Worm (Caenorhabditis elegans) whole organism, late embryonic: ENCODE results near the gene Y47D3A.21.
A peak's percentile ranks its signal among the peaks of the same experiment; 100 is the strongest.

Experiments
- C08G9.2 ChIP-seq: sonication (generic microtip); optimal IDR thresholded peaks from 2 replicates; lab custom pipeline; 2016; ENCODE audit warnings: mild to moderate bottlenecking, missing genetic modification characterization, moderate library complexity, missing compliant biosample characterization
- C38D4.7 ChIP-seq: fragments of 200-800 bp; sonication (Bioruptor generic); optimal IDR thresholded peaks from 2 replicates; lab custom pipeline; 2018; ENCODE audit warnings: mild to moderate bottlenecking, missing genetic modification characterization, moderate library complexity, missing compliant biosample characterization
- F13H6.1 ChIP-seq: sonication (generic microtip); optimal IDR thresholded peaks from 2 replicates; lab custom pipeline; 2016; ENCODE audit warnings: missing genetic modification characterization, missing compliant biosample characterization
- Y22D7AL.16 ChIP-seq: sonication (generic microtip); optimal IDR thresholded peaks from 2 replicates; lab custom pipeline; 2016; ENCODE audit warnings: missing genetic modification characterization, missing compliant biosample characterization
- ahr-1 ChIP-seq: sonication (generic microtip); optimal IDR thresholded peaks from 2 replicates; lab custom pipeline; 2016; ENCODE audit warnings: missing genetic modification characterization, missing compliant biosample characterization
- ceh-14 ChIP-seq: sonication (generic microtip); optimal IDR thresholded peaks from 2 replicates; lab custom pipeline; 2016; ENCODE audit warnings: missing genotype, missing genetic modification characterization, missing compliant biosample characterization
- ceh-18 ChIP-seq: sonication (generic microtip); optimal IDR thresholded peaks from 2 replicates; lab custom pipeline; 2016; ENCODE audit warnings: missing genetic modification characterization, missing compliant biosample characterization
- ceh-19 ChIP-seq: fragments of 200-800 bp; sonication (Bioruptor generic); optimal IDR thresholded peaks from 2 replicates; lab custom pipeline; 2018; ENCODE audit warnings: mild to moderate bottlenecking, missing genetic modification characterization, missing compliant biosample characterization
- ceh-2 ChIP-seq: sonication (generic microtip); optimal IDR thresholded peaks from 2 replicates; lab custom pipeline; 2016; ENCODE audit warnings: missing genotype, missing genetic modification characterization, missing compliant biosample characterization
- ceh-22 ChIP-seq: sonication (generic microtip); optimal IDR thresholded peaks from 2 replicates; lab custom pipeline; 2017; ENCODE audit warnings: missing biosample characterization, missing genetic modification characterization
- ceh-31 ChIP-seq: sonication (generic microtip); optimal IDR thresholded peaks from 2 replicates; lab custom pipeline; 2016; ENCODE audit warnings: missing genetic modification characterization, missing compliant biosample characterization
- ceh-34 ChIP-seq: sonication (generic microtip); optimal IDR thresholded peaks from 2 replicates; lab custom pipeline; 2016; ENCODE audit warnings: mild to moderate bottlenecking, missing genetic modification characterization, missing compliant biosample characterization
- ceh-45 ChIP-seq: fragments of 200-800 bp; sonication (Bioruptor generic); IDR thresholded peaks from 2 replicates; pipeline ENCODE4 v1.3.6; 2022; ENCODE audit warnings: missing genetic modification reagents, missing genetic modification characterization, missing compliant biosample characterization
- ceh-48 ChIP-seq: sonication (generic microtip); optimal IDR thresholded peaks from 2 replicates; lab custom pipeline; 2016; ENCODE audit warnings: missing genetic modification characterization, inconsistent platforms, missing compliant biosample characterization
- ceh-6 ChIP-seq: fragments of 200-800 bp; sonication (Bioruptor generic); optimal IDR thresholded peaks from 2 replicates; lab custom pipeline; 2018; ENCODE audit warnings: mild to moderate bottlenecking, missing genetic modification characterization, missing compliant biosample characterization
- che-1 ChIP-seq: sonication (generic microtip); optimal IDR thresholded peaks from 2 replicates; lab custom pipeline; 2016; ENCODE audit warnings: mild to moderate bottlenecking, missing genetic modification characterization, missing compliant biosample characterization
- dve-1 ChIP-seq: sonication (generic microtip); optimal IDR thresholded peaks from 2 replicates; lab custom pipeline; 2017; ENCODE audit warnings: antibody characterized with exemption, mild to moderate bottlenecking, missing genetic modification characterization, missing compliant biosample characterization
- elt-2 ChIP-seq: sonication (generic microtip); optimal IDR thresholded peaks from 2 replicates; lab custom pipeline; 2016; ENCODE audit warnings: missing genetic modification reagents, missing genetic modification characterization, missing compliant biosample characterization
- elt-4 ChIP-seq: sonication (generic microtip); optimal IDR thresholded peaks from 2 replicates; lab custom pipeline; 2016; ENCODE audit warnings: missing genetic modification characterization, missing compliant biosample characterization
- ets-4 ChIP-seq: sonication (generic microtip); optimal IDR thresholded peaks from 2 replicates; lab custom pipeline; 2016; ENCODE audit warnings: missing genetic modification characterization, missing compliant biosample characterization
- eyg-1 ChIP-seq: sonication (generic microtip); optimal IDR thresholded peaks from 2 replicates; lab custom pipeline; 2016; ENCODE audit warnings: missing genotype, missing genetic modification characterization, missing compliant biosample characterization
- fax-1 ChIP-seq: sonication (generic microtip); optimal IDR thresholded peaks from 2 replicates; lab custom pipeline; 2016; ENCODE audit warnings: missing genotype, missing genetic modification characterization, missing compliant biosample characterization
- fkh-6 ChIP-seq: sonication (generic microtip); optimal IDR thresholded peaks from 2 replicates; lab custom pipeline; 2016; ENCODE audit warnings: missing genetic modification characterization, missing compliant biosample characterization
- gmeb-2 ChIP-seq: sonication (generic microtip); optimal IDR thresholded peaks from 2 replicates; lab custom pipeline; 2016; ENCODE audit warnings: missing genetic modification characterization, inconsistent platforms, missing compliant biosample characterization
- hlh-13 ChIP-seq: fragments of 200-800 bp; sonication (Bioruptor generic); optimal IDR thresholded peaks from 2 replicates; lab custom pipeline; 2018; ENCODE audit warnings: mild to moderate bottlenecking, missing genetic modification characterization, missing compliant biosample characterization
- hlh-30 ChIP-seq: sonication (generic microtip); optimal IDR thresholded peaks from 2 replicates; lab custom pipeline; 2017; ENCODE audit warnings: antibody characterized with exemption, missing genetic modification characterization, missing compliant biosample characterization; ENCODE audit not compliant: insufficient read depth
- hlh-8 ChIP-seq: sonication (generic microtip); optimal IDR thresholded peaks from 2 replicates; lab custom pipeline; 2016; ENCODE audit warnings: missing genotype, missing genetic modification characterization, missing compliant biosample characterization
- lim-6 ChIP-seq: sonication (generic microtip); optimal IDR thresholded peaks from 2 replicates; lab custom pipeline; 2016; ENCODE audit warnings: missing genetic modification characterization, missing compliant biosample characterization
- lin-11 ChIP-seq: fragments of 200-800 bp; sonication (Bioruptor generic); optimal IDR thresholded peaks from 2 replicates; lab custom pipeline; 2018; ENCODE audit warnings: mild to moderate bottlenecking, missing genetic modification characterization, missing compliant biosample characterization
- madf-2 ChIP-seq: sonication (generic microtip); optimal IDR thresholded peaks from 2 replicates; lab custom pipeline; 2017; ENCODE audit warnings: missing genetic modification characterization, missing compliant biosample characterization
- mec-3 ChIP-seq: sonication (generic microtip); optimal IDR thresholded peaks from 2 replicates; lab custom pipeline; 2016; ENCODE audit warnings: borderline replicate concordance, missing genetic modification characterization, missing compliant biosample characterization
- npax-4 ChIP-seq: sonication (generic microtip); optimal IDR thresholded peaks from 2 replicates; lab custom pipeline; 2016; ENCODE audit warnings: missing genetic modification characterization, missing compliant biosample characterization
- odd-2 ChIP-seq: sonication (generic microtip); optimal IDR thresholded peaks from 2 replicates; lab custom pipeline; 2017; ENCODE audit warnings: antibody characterized with exemption, mild to moderate bottlenecking, missing genetic modification characterization, missing compliant biosample characterization
- pag-3 ChIP-seq: sonication (generic microtip); optimal IDR thresholded peaks from 2 replicates; lab custom pipeline; 2016; ENCODE audit warnings: missing compliant biosample characterization, missing genetic modification characterization, borderline replicate concordance
- pha-4 ChIP-seq: fragments of 150-350 bp; optimal IDR thresholded peaks from 2 replicates; lab custom pipeline; 2018; ENCODE audit warnings: missing biosample characterization, missing genetic modification reagents, missing genetic modification characterization
- pqm-1 ChIP-seq: sonication (generic microtip); optimal IDR thresholded peaks from 2 replicates; lab custom pipeline; 2016; ENCODE audit warnings: missing genetic modification characterization, missing compliant biosample characterization
- pros-1 ChIP-seq: fragments of 150-350 bp; optimal IDR thresholded peaks from 2 replicates; lab custom pipeline; 2014; ENCODE audit warnings: missing biosample characterization, missing genetic modification reagents, missing genetic modification characterization
- ref-2 ChIP-seq: sonication (generic microtip); optimal IDR thresholded peaks from 2 replicates; lab custom pipeline; 2016; ENCODE audit warnings: missing genetic modification characterization, missing compliant biosample characterization
- sox-4 ChIP-seq: sonication (generic microtip); optimal IDR thresholded peaks from 2 replicates; lab custom pipeline; 2017; ENCODE audit warnings: mild to moderate bottlenecking, missing genetic modification characterization, inconsistent platforms, missing compliant biosample characterization
- tbx-7 ChIP-seq: sonication (generic microtip); optimal IDR thresholded peaks from 2 replicates; lab custom pipeline; 2016; ENCODE audit warnings: missing genotype, missing genetic modification characterization, missing compliant biosample characterization
- ttx-3 ChIP-seq: sonication (generic microtip); optimal IDR thresholded peaks from 2 replicates; lab custom pipeline; 2016; ENCODE audit warnings: missing genetic modification reagents, missing genetic modification characterization, missing compliant biosample characterization
- unc-3 ChIP-seq, 2 experiments: fragments of 200-800 bp in 1 of 2; sonication (Bioruptor generic) in 1 of 2; sonication (generic microtip) in 1 of 2; conservative IDR thresholded peaks in 1 of 2; optimal IDR thresholded peaks in 1 of 2; 2 replicates each; pipeline versions ENCODE4 v1.3.6 to Lab custom; 2016 to 2022; ENCODE audit warnings: missing compliant biosample characterization in 2 of 2, missing genetic modification characterization in 2 of 2, missing genetic modification reagents in 1 of 2
- unc-55 ChIP-seq: sonication (generic microtip); optimal IDR thresholded peaks from 2 replicates; lab custom pipeline; 2017; ENCODE audit warnings: missing biosample characterization, missing genetic modification reagents, missing genetic modification characterization
- unc-86 ChIP-seq: sonication (generic microtip); optimal IDR thresholded peaks from 2 replicates; lab custom pipeline; 2016; ENCODE audit warnings: missing genetic modification characterization, missing compliant biosample characterization
- zip-5 ChIP-seq: sonication (generic microtip); optimal IDR thresholded peaks from 2 replicates; lab custom pipeline; 2016; ENCODE audit warnings: missing genetic modification characterization, missing compliant biosample characterization

Y47D3A.21 gene

DNA sequence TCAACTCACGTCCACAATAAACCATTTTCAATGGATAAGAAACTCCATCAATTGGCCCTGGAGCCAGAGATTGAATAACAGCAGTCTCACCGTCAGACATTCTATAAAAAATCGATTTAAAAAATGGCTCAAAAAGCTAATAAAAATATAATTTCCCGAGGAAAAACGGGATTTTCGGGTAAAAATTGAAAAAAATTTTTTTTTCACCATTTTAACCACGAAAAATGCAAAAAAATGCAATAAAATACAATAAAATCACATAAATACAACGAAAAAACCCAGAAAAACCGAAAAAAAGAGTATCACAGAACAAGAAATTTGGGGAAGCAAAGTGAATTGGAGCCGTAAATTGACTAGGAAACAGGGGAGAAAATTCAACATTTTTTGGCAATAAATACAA, at the start of gene Y47D3A.21:
Y47D3A.21 (minus strand) TSS at position 101 of the 400 bp plus-strand sequence.
- no peak for TF ChIP-seq ceh-48 (tag; lab: Kevin White, UChicago)
- no peak for TF ChIP-seq ceh-14 (tag; lab: Kevin White, UChicago)
- TF ChIP-seq ceh-31 (tag; lab: Kevin White, UChicago) = no peak
- TF ChIP-seq unc-3 (GFP tag; conservative IDR thresholded peaks at IDR 0.05; lab: Robert Waterston, UW) = no peak
- TF ChIP-seq unc-3 (tag; optimal IDR thresholded peaks at IDR 0.05; lab: Kevin White, UChicago) = no peak
- no peak for TF ChIP-seq ahr-1 (tag; lab: Kevin White, UChicago)
- no peak for TF ChIP-seq tbx-7 (tag; lab: Kevin White, UChicago)
- no peak for TF ChIP-seq fax-1
- TF ChIP-seq npax-4 (tag; lab: Kevin White, UChicago) = no peak
- no peak for TF ChIP-seq ets-4 (tag; lab: Kevin White, UChicago)
- TF ChIP-seq hlh-8 (tag; lab: Kevin White, UChicago) = no peak
- no peak for TF ChIP-seq C38D4.7 (GFP tag; lab: Kevin White, UChicago)
- TF ChIP-seq ceh-19 = no peak
- no peak for TF ChIP-seq ceh-2 (tag; lab: Kevin White, UChicago)
- TF ChIP-seq pha-4 (tag; lab: Kevin White, UChicago) = no peak
- TF ChIP-seq hlh-30 = no peak
- TF ChIP-seq F13H6.1 (tag; lab: Kevin White, UChicago) = no peak
- no peak for TF ChIP-seq ttx-3
- TF ChIP-seq, all 69 proteins: peak for 0

- TF ChIP-seq elt-4 = no peak
- TF ChIP-seq lim-6 = no peak
- no peak for TF ChIP-seq ceh-19
- no peak for TF ChIP-seq unc-55
- no peak for TF ChIP-seq tbx-7 (tag; lab: Kevin White, UChicago)
- no peak for TF ChIP-seq ceh-31 (tag; lab: Kevin White, UChicago)
- TF ChIP-seq lin-11 = no peak
Observed at ce11 chrIII:11324093-11324492, 45.4 kb upstream of the Y47D3A.21 start.

DNA sequence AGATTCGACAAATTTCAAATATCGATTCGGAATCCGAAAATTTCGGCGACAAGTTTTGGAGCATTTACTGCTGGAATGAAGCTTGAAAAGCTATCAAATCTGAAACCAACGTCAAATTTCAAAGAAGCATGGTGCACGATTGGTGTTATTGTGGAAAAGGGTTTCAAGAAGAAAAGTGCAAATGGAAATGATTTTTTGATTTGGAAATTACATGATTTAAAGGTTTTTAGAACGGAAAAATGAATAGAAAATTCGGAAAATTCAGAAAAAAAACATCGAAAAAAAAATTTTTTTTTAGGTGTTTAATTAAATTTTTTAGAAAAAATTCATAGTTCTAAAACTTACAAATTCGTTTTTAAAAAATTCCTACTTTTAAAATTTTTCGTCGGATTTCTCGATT, 39.4 kb upstream of the Y47D3A.21 start, which contains the start of gene teg-1:
teg-1 (minus strand) TSS at position 101 of the 400 bp plus-strand sequence.
- no peak for TF ChIP-seq unc-86
- no peak for TF ChIP-seq sox-4
- no peak for TF ChIP-seq gmeb-2 (tag; lab: Kevin White, UChicago)
- TF ChIP-seq pros-1 (tag; lab: Kevin White, UChicago) = no peak
- no peak for TF ChIP-seq ceh-19
- no peak for TF ChIP-seq ceh-45 (GFP tag; lab: Robert Waterston, UW)
- TF ChIP-seq ceh-34 = no peak
- TF ChIP-seq che-1 (tag; lab: Kevin White, UChicago) = no peak
- no peak for TF ChIP-seq pqm-1 (tag; lab: Kevin White, UChicago)
- no peak for TF ChIP-seq ref-2 (tag; lab: Kevin White, UChicago)
- no peak for TF ChIP-seq pag-3
- TF ChIP-seq zip-5 (tag; lab: Kevin White, UChicago) = no peak
- TF ChIP-seq eyg-1 = no peak
- TF ChIP-seq madf-2 (tag; lab: Kevin White, UChicago) = no peak
- no peak for TF ChIP-seq unc-3 (GFP tag; conservative IDR thresholded peaks at IDR 0.05; lab: Robert Waterston, UW)
- no peak for TF ChIP-seq unc-3 (tag; optimal IDR thresholded peaks at IDR 0.05; lab: Kevin White, UChicago)
- no peak for TF ChIP-seq odd-2
- no peak for TF ChIP-seq Y22D7AL.16 (tag; lab: Kevin White, UChicago)

DNA sequence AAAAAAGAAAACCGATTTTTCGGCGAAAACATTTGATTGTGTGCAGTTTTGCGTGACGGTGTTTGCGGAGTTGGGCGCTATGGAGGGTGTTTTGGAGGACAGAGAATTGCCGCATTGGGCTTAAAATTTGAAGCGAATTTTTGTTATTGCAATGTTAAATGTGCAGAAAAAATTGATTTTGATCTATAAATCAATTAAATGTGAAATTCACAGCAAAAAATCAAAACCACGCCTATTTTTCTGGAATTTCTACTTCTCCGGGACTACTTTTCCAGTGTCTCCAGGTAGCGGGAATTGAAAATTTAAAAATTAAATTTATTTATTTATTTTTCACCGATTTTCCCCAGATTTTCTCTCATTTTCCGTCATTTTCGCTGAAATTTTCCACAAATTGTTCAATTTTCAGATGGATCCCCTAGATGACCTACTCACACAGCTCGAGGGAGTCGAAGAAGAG, 38.5 kb upstream of the Y47D3A.21 start, which contains the start of gene mcm-10:
mcm-10 (plus strand) TSS at position 407 of the 457 bp plus-strand sequence.
- TF ChIP-seq fax-1 = peak; percentile 90
- TF ChIP-seq ceh-34 = peak; percentile 78
- no peak for TF ChIP-seq ceh-22
- peak; percentile 95 for TF ChIP-seq C08G9.2
- peak; percentile 61 for TF ChIP-seq madf-2 (tag; lab: Kevin White, UChicago)
- peak; percentile 85 for TF ChIP-seq unc-86
- TF ChIP-seq ceh-6 = no peak
- TF ChIP-seq unc-3 (GFP tag; conservative IDR thresholded peaks at IDR 0.05; lab: Robert Waterston, UW) = no peak
- peak; percentile 77 for TF ChIP-seq unc-3 (tag; optimal IDR thresholded peaks at IDR 0.05; lab: Kevin White, UChicago)
- peak; percentile 94 for TF ChIP-seq tbx-7 (tag; lab: Kevin White, UChicago)
- peak; percentile 79 for TF ChIP-seq ceh-18 (tag; lab: Kevin White, UChicago)
- peak; percentile 99 for TF ChIP-seq ceh-31 (tag; lab: Kevin White, UChicago)
- TF ChIP-seq dve-1 = peak; percentile 18
- TF ChIP-seq elt-4 = no peak
- TF ChIP-seq pros-1 (tag; lab: Kevin White, UChicago) = no peak
- no peak for TF ChIP-seq hlh-13 (GFP tag; lab: Kevin White, UChicago)
- peak; percentile 66 for TF ChIP-seq fkh-6
- peak; percentile 83 for TF ChIP-seq elt-2 (tag; lab: Kevin White, UChicago)
- peak; percentile 69 for TF ChIP-seq che-1 (tag; lab: Kevin White, UChicago)
- TF ChIP-seq sox-4 = no peak
- TF ChIP-seq unc-55 = peak; percentile 43
- peak; percentile 17 for TF ChIP-seq gmeb-2 (tag; lab: Kevin White, UChicago)
- peak; percentile 45 for TF ChIP-seq mec-3 (tag; lab: Kevin White, UChicago)
